Worm (Caenorhabditis elegans) whole organism, L1 larva: ENCODE results near the gene krr-1.

Experiments used
- aha-1 ChIP-seq: fragments of 150-350 bp; optimal IDR thresholded peaks from 2 replicates; lab custom pipeline; 2014; ENCODE audit warnings: missing biosample characterization, missing genetic modification characterization
- ama-1 ChIP-seq: fragments of 150-350 bp; optimal IDR thresholded peaks from 2 replicates; lab custom pipeline; 2014
- blmp-1 ChIP-seq: fragments of 150-350 bp; optimal IDR thresholded peaks from 2 replicates; lab custom pipeline; 2014; ENCODE audit warnings: missing biosample characterization, missing genetic modification characterization
- ceh-8 ChIP-seq: fragments of 200-800 bp; sonication (Bioruptor generic); optimal IDR thresholded peaks from 2 replicates; lab custom pipeline; 2018; ENCODE audit warnings: mild to moderate bottlenecking, missing genetic modification characterization, moderate library complexity, missing compliant biosample characterization
- grh-1 ChIP-seq: fragments of 200-800 bp; sonication (Bioruptor generic); IDR thresholded peaks from 2 replicates; pipeline ENCODE4 v1.3.6; 2022; ENCODE audit warnings: missing genetic modification reagents, missing genetic modification characterization, missing compliant biosample characterization
- lin-15B ChIP-seq: fragments of 150-350 bp; sonication (generic microtip); optimal IDR thresholded peaks from 3 replicates; lab custom pipeline; 2014; ENCODE audit warnings: missing biosample characterization, missing genetic modification characterization
- mdl-1 ChIP-seq, 2 experiments: fragments of 150-350 bp; optimal IDR thresholded peaks; 2 replicates each; lab custom pipeline; 2014 to 2017; ENCODE audit warnings: missing biosample characterization in 2 of 2, missing genetic modification characterization in 2 of 2, inconsistent platforms in 1 of 2
- pag-3 ChIP-seq: sonication (generic microtip); optimal IDR thresholded peaks from 2 replicates; lab custom pipeline; 2017; ENCODE audit warnings: missing genetic modification characterization, mild to moderate bottlenecking, missing compliant biosample characterization, antibody characterized with exemption, borderline replicate concordance; ENCODE audit not compliant: insufficient read depth

DNA sequence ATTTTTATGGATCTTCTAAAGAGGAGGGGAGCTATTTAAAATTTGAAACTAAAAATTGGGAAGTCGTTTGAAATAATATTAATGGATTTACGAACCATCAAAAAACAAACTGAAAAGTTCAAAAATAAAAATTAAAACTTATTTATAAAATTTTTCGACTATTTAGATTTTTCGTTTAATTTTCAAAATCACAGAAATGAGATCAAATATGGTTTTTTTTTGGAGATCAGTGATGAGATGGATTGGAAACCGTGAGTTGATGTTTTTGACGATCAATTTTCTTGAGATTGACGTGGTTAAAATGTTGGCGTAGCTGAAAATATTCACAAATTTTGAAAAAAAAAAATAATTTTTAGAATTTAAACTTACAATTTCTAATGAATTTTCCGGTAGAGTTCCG, 12.0 kb upstream of the krr-1 start, which contains the start of gene C13F10.5:
- TF ChIP-seq ama-1 = no peak
- TF ChIP-seq grh-1 (GFP tag; lab: Robert Waterston, UW) = no peak
- no peak for TF ChIP-seq lin-15B (tag; lab: Kevin White, UChicago)
- no peak for TF ChIP-seq ceh-8 (GFP tag; lab: Kevin White, UChicago)
- no peak for TF ChIP-seq pag-3 (tag; lab: Kevin White, UChicago)
- TF ChIP-seq aha-1 (tag; lab: Kevin White, UChicago) = no peak
- no peak for TF ChIP-seq mdl-1 (tag; optimal IDR thresholded peaks at IDR 0.05; lab: Kevin White, UChicago)
- TF ChIP-seq blmp-1 (tag; lab: Kevin White, UChicago) = no peak
